Worm (Caenorhabditis elegans) whole organism, early embryonic: ENCODE data around the gene R08A2.2.

Experiments
- B0310.2 ChIP-seq: sonication (generic microtip); optimal IDR thresholded peaks from 2 replicates; lab custom pipeline; 2016; ENCODE audit warnings: mild to moderate bottlenecking, missing genetic modification characterization, missing compliant biosample characterization
- F13C5.2 ChIP-seq: sonication (generic microtip); optimal IDR thresholded peaks from 2 replicates; lab custom pipeline; 2017; ENCODE audit warnings: mild to moderate bottlenecking, missing genetic modification characterization, inconsistent platforms, missing compliant biosample characterization
- aly-1 ChIP-seq: sonication (generic microtip); optimal IDR thresholded peaks from 2 replicates; lab custom pipeline; 2016; ENCODE audit warnings: missing genetic modification characterization, missing compliant biosample characterization
- ama-1 ChIP-seq: fragments of 150-350 bp; optimal IDR thresholded peaks from 2 replicates; lab custom pipeline; 2014
- ceh-13 ChIP-seq: fragments of 200-800 bp; sonication (Bioruptor generic); optimal IDR thresholded peaks from 2 replicates; lab custom pipeline; 2018; ENCODE audit warnings: mild to moderate bottlenecking, missing genetic modification characterization, missing compliant biosample characterization
- ceh-36 ChIP-seq: sonication (generic microtip); optimal IDR thresholded peaks from 2 replicates; lab custom pipeline; 2016; ENCODE audit warnings: missing genetic modification characterization, inconsistent platforms, missing compliant biosample characterization
- ets-7 ChIP-seq: sonication (generic microtip); optimal IDR thresholded peaks from 2 replicates; lab custom pipeline; 2016; ENCODE audit warnings: missing genotype, missing genetic modification characterization, missing compliant biosample characterization
- flt-1 ChIP-seq: fragments of 200-800 bp; sonication (Bioruptor generic); IDR thresholded peaks from 2 replicates; pipeline ENCODE4 v1.3.6; 2022; ENCODE audit warnings: missing genetic modification characterization, missing compliant biosample characterization
- hmbx-1 ChIP-seq: sonication (generic microtip); optimal IDR thresholded peaks from 2 replicates; lab custom pipeline; 2016; ENCODE audit warnings: mild to moderate bottlenecking, missing genetic modification characterization, missing compliant biosample characterization
- hmg-4 ChIP-seq: fragments of 200-800 bp; sonication (Bioruptor generic); optimal IDR thresholded peaks from 2 replicates; lab custom pipeline; 2018; ENCODE audit warnings: mild to moderate bottlenecking, missing genetic modification characterization, missing compliant biosample characterization
- hnd-1 ChIP-seq: sonication (generic microtip); optimal IDR thresholded peaks from 2 replicates; lab custom pipeline; 2016; ENCODE audit warnings: missing genetic modification characterization, missing compliant biosample characterization
- pes-1 ChIP-seq: fragments of 200-800 bp; sonication (Bioruptor generic); IDR thresholded peaks from 2 replicates; pipeline ENCODE4 v1.3.6; 2022; ENCODE audit warnings: missing genetic modification reagents, missing genetic modification characterization, missing compliant biosample characterization
- scrt-1 ChIP-seq: fragments of 200-800 bp; sonication (Bioruptor generic); IDR thresholded peaks from 2 replicates; pipeline ENCODE4 v1.3.6; 2022; ENCODE audit warnings: missing genetic modification characterization, missing compliant biosample characterization
- sea-1 ChIP-seq: fragments of 200-800 bp; sonication (Bioruptor generic); conservative IDR thresholded peaks from 2 replicates; pipeline ENCODE4 v1.3.6; 2022; ENCODE audit warnings: missing genetic modification characterization, missing compliant biosample characterization
- tbx-11 ChIP-seq: fragments of 200-800 bp; sonication (Bioruptor generic); IDR thresholded peaks from 2 replicates; pipeline ENCODE4 v1.3.6; 2022; ENCODE audit warnings: missing genetic modification characterization, missing compliant biosample characterization
- tbx-37 ChIP-seq: fragments of 200-800 bp; sonication (Bioruptor generic); conservative IDR thresholded peaks from 2 replicates; pipeline ENCODE4 v1.3.6; 2022; ENCODE audit warnings: missing genetic modification reagents, missing genetic modification characterization, missing compliant biosample characterization
- tra-4 ChIP-seq: sonication (generic microtip); optimal IDR thresholded peaks from 2 replicates; lab custom pipeline; 2017; ENCODE audit warnings: missing genetic modification characterization, missing compliant biosample characterization

Gene R08A2.2

DNA sequence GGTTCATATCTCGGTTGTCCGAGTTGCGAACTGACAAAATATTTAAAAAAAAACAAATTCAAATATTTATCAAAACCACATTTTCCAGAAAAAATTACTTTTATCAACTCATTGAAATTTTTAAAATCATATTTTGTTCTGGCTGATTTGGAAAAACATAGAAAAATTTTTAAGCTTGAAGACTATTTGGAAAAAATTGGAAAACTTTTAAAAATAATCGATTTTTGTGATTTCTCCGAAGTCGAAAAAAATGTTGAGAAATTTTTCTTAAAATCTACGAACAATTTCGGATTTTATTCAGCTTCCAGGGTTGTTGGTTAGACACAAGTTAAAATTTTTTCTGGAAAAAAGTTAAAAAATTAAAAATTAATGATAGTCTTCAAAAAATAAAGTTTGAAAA, 21.3 kb upstream of the R08A2.2 start, which contains the start of gene Y50E8A.5:
Gene Y50E8A.5, minus strand, starts transcription at position 101 of the 400 bp plus-strand sequence.
- no peak for TF ChIP-seq ceh-36 (tag; lab: Kevin White, UChicago)
- no peak for TF ChIP-seq scrt-1 (GFP tag; lab: Robert Waterston, UW)
- TF ChIP-seq B0310.2 (tag; lab: Kevin White, UChicago) = no peak
- TF ChIP-seq ets-7 (tag; lab: Kevin White, UChicago) = no peak
- TF ChIP-seq tra-4 = no peak
- TF ChIP-seq pes-1 (GFP tag; lab: Robert Waterston, UW) = no peak
- no peak for TF ChIP-seq hmg-4 (GFP tag; lab: Kevin White, UChicago)
- TF ChIP-seq F13C5.2 (tag; lab: Kevin White, UChicago) = no peak
- TF ChIP-seq hmbx-1 = no peak
- no peak for TF ChIP-seq aly-1
- no peak for TF ChIP-seq ama-1 (lab: Kevin White, UChicago)
- no peak for TF ChIP-seq flt-1 (GFP tag; lab: Robert Waterston, UW)
- TF ChIP-seq ceh-13 (GFP tag; lab: Kevin White, UChicago) = no peak
- TF ChIP-seq sea-1 (GFP tag; lab: Robert Waterston, UW) = no peak
- TF ChIP-seq hnd-1 (tag; lab: Kevin White, UChicago) = no peak

DNA sequence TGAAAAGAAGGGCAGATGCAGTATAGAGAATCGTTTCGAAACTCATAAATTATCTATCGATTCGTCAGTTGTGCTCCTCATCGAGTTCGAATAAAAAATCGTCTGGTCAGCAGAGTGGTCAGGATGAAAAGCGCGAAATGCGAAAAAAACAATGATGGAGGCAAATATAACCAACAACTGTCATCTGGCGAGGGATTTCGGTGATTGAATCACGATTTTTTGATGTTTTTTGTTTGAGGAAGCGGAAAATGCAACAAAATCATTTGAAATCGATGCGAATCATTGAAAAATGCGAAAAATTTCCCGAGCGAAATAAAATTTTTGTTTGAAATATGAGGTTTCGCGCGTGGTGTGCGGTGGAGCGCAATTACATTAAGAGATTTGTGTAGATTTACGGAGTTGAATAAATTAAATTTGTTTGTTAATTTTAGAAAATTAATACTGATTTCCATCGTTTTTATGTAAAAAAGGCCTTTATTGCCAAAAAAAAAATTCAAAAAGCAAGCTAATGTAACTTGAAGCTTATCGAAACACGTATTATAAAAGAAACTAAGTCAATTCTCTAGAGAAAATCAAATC, 18.8 kb upstream of the R08A2.2 start, which contains the start of gene unc-61:
Gene unc-61, minus strand, starts transcription at position 51 of the 579 bp plus-strand sequence.
- TF ChIP-seq tbx-11 (GFP tag; lab: Robert Waterston, UW) = no peak
- no peak for TF ChIP-seq pes-1 (GFP tag; lab: Robert Waterston, UW)
- no peak for TF ChIP-seq hnd-1 (tag; lab: Kevin White, UChicago)
- no peak for TF ChIP-seq hmg-4 (GFP tag; lab: Kevin White, UChicago)
- no peak for TF ChIP-seq hmbx-1
- no peak for TF ChIP-seq B0310.2 (tag; lab: Kevin White, UChicago)
- no peak for TF ChIP-seq sea-1 (GFP tag; lab: Robert Waterston, UW)
- TF ChIP-seq F13C5.2 (tag; lab: Kevin White, UChicago) = no peak
- TF ChIP-seq tbx-37 = no peak
- no peak for TF ChIP-seq ceh-36 (tag; lab: Kevin White, UChicago)
- no peak for TF ChIP-seq flt-1 (GFP tag; lab: Robert Waterston, UW)
- TF ChIP-seq aly-1 = no peak
- TF ChIP-seq tra-4 = no peak
- TF ChIP-seq scrt-1 (GFP tag; lab: Robert Waterston, UW) = no peak
- TF ChIP-seq ama-1 (lab: Kevin White, UChicago) = no peak
- TF ChIP-seq ets-7 (tag; lab: Kevin White, UChicago) = no peak
- TF ChIP-seq ceh-13 (GFP tag; lab: Kevin White, UChicago) = no peak

DNA sequence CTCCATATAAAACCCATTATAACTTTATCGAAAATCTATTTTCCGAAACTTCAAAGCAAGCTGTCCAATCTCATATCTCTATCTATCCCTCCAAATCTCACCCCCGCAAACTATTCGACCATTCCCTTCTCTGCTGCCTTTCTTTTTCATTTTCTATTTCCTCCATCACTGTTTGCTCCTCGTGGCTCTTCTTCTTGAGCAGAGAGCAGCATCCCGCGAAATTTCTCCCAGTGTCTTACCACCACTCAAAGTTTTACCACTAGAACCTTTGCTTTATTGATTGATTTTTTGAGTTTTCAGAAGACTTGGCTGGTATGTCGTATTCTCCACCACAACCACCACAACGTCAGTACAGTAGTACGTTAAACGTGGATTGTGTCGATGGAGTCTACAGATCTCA, 13.8 kb upstream of the R08A2.2 start, which contains the start of gene oig-3:
Gene oig-3, plus strand, starts transcription at position 301 of the 400 bp plus-strand sequence.
- no peak for TF ChIP-seq ceh-36 (tag; lab: Kevin White, UChicago)
- TF ChIP-seq hmg-4 (GFP tag; lab: Kevin White, UChicago) = no peak
- no peak for TF ChIP-seq pes-1 (GFP tag; lab: Robert Waterston, UW)

- TF ChIP-seq hmg-4 (GFP tag; lab: Kevin White, UChicago) = no peak
Observed at ce11 chrV:14728754-14729153, 13.2 kb upstream of the R08A2.2 start, which contains the start of gene Y50E8A.2. Gene Y50E8A.2, minus strand, starts transcription at chrV:14728854.

- no peak for TF ChIP-seq aly-1
- no peak for TF ChIP-seq tbx-11 (GFP tag; lab: Robert Waterston, UW)
- no peak for TF ChIP-seq ceh-36 (tag; lab: Kevin White, UChicago)
- TF ChIP-seq hnd-1 (tag; lab: Kevin White, UChicago) = no peak
- no peak for TF ChIP-seq ceh-13 (GFP tag; lab: Kevin White, UChicago)
- no peak for TF ChIP-seq ama-1 (lab: Kevin White, UChicago)
- TF ChIP-seq ets-7 (tag; lab: Kevin White, UChicago) = no peak
- no peak for TF ChIP-seq hmbx-1
- no peak for TF ChIP-seq tbx-37
- no peak for TF ChIP-seq hmg-4 (GFP tag; lab: Kevin White, UChicago)
- TF ChIP-seq scrt-1 (GFP tag; lab: Robert Waterston, UW) = no peak
- TF ChIP-seq pes-1 (GFP tag; lab: Robert Waterston, UW) = no peak
- TF ChIP-seq sea-1 (GFP tag; lab: Robert Waterston, UW) = no peak
- TF ChIP-seq flt-1 (GFP tag; lab: Robert Waterston, UW) = no peak
- no peak for TF ChIP-seq F13C5.2 (tag; lab: Kevin White, UChicago)
- no peak for TF ChIP-seq tra-4
- TF ChIP-seq B0310.2 (tag; lab: Kevin White, UChicago) = no peak
Observed at ce11 chrV:14726596-14726995, 11.1 kb upstream of the R08A2.2 start, which contains the start of gene Y50E8A.1. Gene Y50E8A.1, plus strand, starts transcription at chrV:14726896.

DNA sequence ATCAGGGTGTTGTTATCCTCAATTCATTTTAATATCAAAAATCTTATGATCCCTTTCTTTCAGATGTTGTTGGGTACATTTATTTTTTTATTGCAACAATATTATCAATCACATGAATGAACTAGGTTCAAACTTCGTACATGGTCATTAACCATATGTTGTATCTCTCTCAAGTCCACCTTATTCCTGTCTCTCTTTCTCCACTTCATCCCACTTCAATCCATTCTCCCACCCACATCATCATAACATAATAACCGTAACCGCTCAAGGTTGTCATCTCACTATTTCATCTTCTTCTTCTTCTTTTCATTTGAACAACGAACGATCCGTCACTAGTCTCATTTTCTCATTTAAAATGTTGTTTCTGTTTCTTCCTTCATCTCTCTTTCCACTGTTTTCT, 9.9 kb upstream of the R08A2.2 start:
- no peak for TF ChIP-seq scrt-1 (GFP tag; lab: Robert Waterston, UW)
- no peak for TF ChIP-seq hnd-1 (tag; lab: Kevin White, UChicago)
- no peak for TF ChIP-seq ama-1 (lab: Kevin White, UChicago)
- no peak for TF ChIP-seq flt-1 (GFP tag; lab: Robert Waterston, UW)
- TF ChIP-seq sea-1 (GFP tag; lab: Robert Waterston, UW) = no peak
- no peak for TF ChIP-seq aly-1

ce11 chrV:14723020-14723419, 7.5 kb upstream of the R08A2.2 start, which contains the start of gene R08A2.7:
Gene R08A2.7, plus strand, starts transcription at chrV:14723320.
- TF ChIP-seq hmg-4 (GFP tag; lab: Kevin White, UChicago) (no peak), F13C5.2 (tag; lab: Kevin White, UChicago) (no peak), hnd-1 (tag; lab: Kevin White, UChicago) (no peak), ama-1 (lab: Kevin White, UChicago) (no peak), tbx-11 (GFP tag; lab: Robert Waterston, UW) (no peak), hmbx-1 (no peak), B0310.2 (tag; lab: Kevin White, UChicago) (no peak), sea-1 (GFP tag; lab: Robert Waterston, UW) (no peak), flt-1 (GFP tag; lab: Robert Waterston, UW) (no peak), ceh-36 (tag; lab: Kevin White, UChicago) (no peak)
